Worm (Caenorhabditis elegans): ENCODE results near the gene K02F3.12.

- no peak for TF ChIP-seq him-1 (tag; optimal IDR thresholded peaks at IDR 0.05)
- TF ChIP-seq dao-5 (tag; optimal IDR thresholded peaks at IDR 0.05) = no peak
These were observed 5.5 kb downstream of the K02F3.12 start, which contains the start of gene arx-4 for ce11 chrIII:861819-862356.
